Worm (Caenorhabditis elegans) whole organism, L4 larva: ENCODE measurements around the gene Y47D7A.15.

Source experiments
- ZK546.5 ChIP-seq, 2 experiments: sonication (generic microtip); optimal IDR thresholded peaks; 2 replicates each; lab custom pipeline; 2017; ENCODE audit warnings: missing biosample characterization in 2 of 2, missing genetic modification characterization in 2 of 2
- fkh-10 ChIP-seq: fragments of 150-350 bp; optimal IDR thresholded peaks from 2 replicates; lab custom pipeline; 2014; ENCODE audit warnings: missing biosample characterization, missing genetic modification reagents, missing genetic modification characterization
- nhr-11 ChIP-seq: fragments of 150-350 bp; optimal IDR thresholded peaks from 2 replicates; lab custom pipeline; 2014; ENCODE audit warnings: missing biosample characterization, missing genetic modification characterization
- nhr-237 ChIP-seq: sonication (generic microtip); optimal IDR thresholded peaks from 2 replicates; lab custom pipeline; 2017; ENCODE audit warnings: missing biosample characterization, missing genetic modification characterization
- nhr-77 ChIP-seq: fragments of 150-350 bp; optimal IDR thresholded peaks from 2 replicates; lab custom pipeline; 2014; ENCODE audit warnings: missing biosample characterization, missing genetic modification characterization
- zfp-3 ChIP-seq: fragments of 200-800 bp; sonication (Bioruptor generic); conservative IDR thresholded peaks from 2 replicates; pipeline ENCODE4 v1.3.6; 2022; ENCODE audit warnings: missing genetic modification reagents, missing genetic modification characterization, missing compliant biosample characterization
- zip-11 ChIP-seq: fragments of 200-800 bp; sonication (Bioruptor generic); IDR thresholded peaks from 2 replicates; pipeline ENCODE4 v1.3.6; 2022; ENCODE audit warnings: missing genetic modification characterization, missing compliant biosample characterization

- no peak for TF ChIP-seq nhr-237 (tag; lab: Kevin White, UChicago)
- no peak for TF ChIP-seq fkh-10 (GFP tag; lab: Kevin White, UChicago)
- TF ChIP-seq zip-11 (GFP tag; lab: Robert Waterston, UW): no peak
- no peak for TF ChIP-seq zfp-3 (GFP tag; lab: Robert Waterston, UW)
- no peak for TF ChIP-seq nhr-77 (tag; lab: Kevin White, UChicago)
- TF ChIP-seq ZK546.5 (tag; optimal IDR thresholded peaks at IDR 0.05; lab: Kevin White, UChicago): no peak
- TF ChIP-seq nhr-11: no peak
These were observed 34.1 kb downstream of the Y47D7A.15 start for ce11 chrV:4398884-4399283.
